Fruit fly (Drosophila melanogaster) whole organism, embryonic: ENCODE data around the gene Actn3.
A peak's percentile ranks its signal among the peaks of the same experiment; 100 is the strongest.

Experiments
- Asciz ChIP-seq: fragments of 200-800 bp; sonication (Bioruptor generic); optimal IDR thresholded peaks from 2 replicates; lab custom pipeline; 2017; ENCODE audit warnings: missing biosample characterization, mild to moderate bottlenecking, missing genetic modification characterization, missing genetic modification reagents
- BtbVII ChIP-seq: fragments of 200-800 bp; sonication (Bioruptor generic); optimal IDR thresholded peaks from 3 replicates; lab custom pipeline; 2017; ENCODE audit warnings: missing biosample characterization, mild to moderate bottlenecking, missing genetic modification characterization
- CG10209 ChIP-seq: fragments of 200-800 bp; sonication (Bioruptor generic); optimal IDR thresholded peaks from 3 replicates; lab custom pipeline; 2017; ENCODE audit warnings: missing biosample characterization, mild to moderate bottlenecking, missing genetic modification characterization, missing genetic modification reagents
- CG10543 ChIP-seq: fragments of 200-800 bp; sonication (Bioruptor generic); optimal IDR thresholded peaks from 3 replicates; lab custom pipeline; 2017; ENCODE audit warnings: missing biosample characterization, mild to moderate bottlenecking, missing genetic modification characterization, moderate library complexity
- CG11093 ChIP-seq: fragments of 200-800 bp; sonication (Bioruptor generic); IDR thresholded peaks from 3 replicates; pipeline ENCODE4 v1.3.6; 2022; ENCODE audit warnings: missing biosample characterization, missing genetic modification characterization
- CG13775 ChIP-seq: fragments of 200-800 bp; sonication (Bioruptor generic); optimal IDR thresholded peaks from 3 replicates; lab custom pipeline; 2017; ENCODE audit warnings: missing biosample characterization, mild to moderate bottlenecking, missing genetic modification characterization
- CG15073 ChIP-seq: fragments of 200-800 bp; sonication (Bioruptor generic); optimal IDR thresholded peaks from 2 replicates; lab custom pipeline; 2016; ENCODE audit warnings: missing biosample characterization, missing genetic modification characterization
- CG15514 ChIP-seq: fragments of 200-800 bp; sonication (Bioruptor generic); optimal IDR thresholded peaks from 3 replicates; lab custom pipeline; 2017; ENCODE audit warnings: missing biosample characterization, missing genetic modification characterization, mild to moderate bottlenecking, moderate library complexity, missing genetic modification reagents
- CG16813 ChIP-seq: fragments of 200-800 bp; sonication (Bioruptor generic); IDR thresholded peaks from 3 replicates; pipeline ENCODE4 v1.3.6; 2022; ENCODE audit warnings: missing biosample characterization, missing genetic modification characterization; ENCODE audit not compliant: partially characterized antibody
- CG17359 ChIP-seq: fragments of 200-800 bp; sonication (Bioruptor generic); optimal IDR thresholded peaks from 3 replicates; lab custom pipeline; 2018; ENCODE audit warnings: missing biosample characterization, mild to moderate bottlenecking, missing genetic modification characterization, moderate library complexity
- CG17612 ChIP-seq: fragments of 200-800 bp; sonication (Bioruptor generic); IDR thresholded peaks from 2 replicates; pipeline ENCODE4 v1.3.6; 2022; ENCODE audit warnings: missing biosample characterization, missing genetic modification characterization
- CG18011 ChIP-seq: fragments of 200-800 bp; sonication (Bioruptor generic); optimal IDR thresholded peaks from 2 replicates; lab custom pipeline; 2017; ENCODE audit warnings: missing biosample characterization, missing genetic modification characterization, mild to moderate bottlenecking, moderate library complexity, missing genotype
- CG31224 ChIP-seq: fragments of 200-800 bp; sonication (Bioruptor generic); IDR thresholded peaks from 2 replicates; pipeline ENCODE4 v1.3.6; 2022; ENCODE audit warnings: missing biosample characterization, missing genetic modification characterization
- CG6272 ChIP-seq: fragments of 200-800 bp; sonication (Bioruptor generic); IDR thresholded peaks from 2 replicates; pipeline ENCODE4 v1.3.6; 2022; ENCODE audit warnings: missing biosample characterization, missing genetic modification characterization
- CG6683 ChIP-seq: fragments of 200-800 bp; sonication (Bioruptor generic); optimal IDR thresholded peaks from 2 replicates; lab custom pipeline; 2017; ENCODE audit warnings: missing biosample characterization, mild to moderate bottlenecking, missing genetic modification characterization, missing genetic modification reagents
- CG6813 ChIP-seq: fragments of 200-800 bp; sonication (Bioruptor generic); optimal IDR thresholded peaks from 2 replicates; lab custom pipeline; 2017; ENCODE audit warnings: missing biosample characterization, missing genetic modification characterization, mild to moderate bottlenecking, moderate library complexity, missing genetic modification reagents
- CG7556 ChIP-seq: fragments of 200-800 bp; sonication (Bioruptor generic); optimal IDR thresholded peaks from 2 replicates; lab custom pipeline; 2017; ENCODE audit warnings: missing biosample characterization, mild to moderate bottlenecking, missing genetic modification characterization
- CG7963 ChIP-seq: fragments of 200-800 bp; sonication (Bioruptor generic); IDR thresholded peaks from 3 replicates; pipeline ENCODE4 v1.3.6; 2022; ENCODE audit warnings: missing biosample characterization, missing genetic modification characterization; ENCODE audit not compliant: partially characterized antibody
- CG9215 ChIP-seq: fragments of 200-800 bp; sonication (Bioruptor generic); IDR thresholded peaks from 2 replicates; pipeline ENCODE4 v1.3.6; 2022; ENCODE audit warnings: missing biosample characterization, missing genetic modification characterization
- CG9609 ChIP-seq: fragments of 200-800 bp; sonication (Bioruptor generic); optimal IDR thresholded peaks from 3 replicates; lab custom pipeline; 2016; ENCODE audit warnings: missing biosample characterization, missing genetic modification characterization
- CHES-1-like ChIP-seq: fragments of 200-800 bp; sonication (Bioruptor generic); optimal IDR thresholded peaks from 2 replicates; lab custom pipeline; 2016; ENCODE audit warnings: missing biosample characterization, missing genetic modification characterization
- Camta ChIP-seq: fragments of 200-800 bp; sonication (Bioruptor generic); optimal IDR thresholded peaks from 2 replicates; lab custom pipeline; 2016; ENCODE audit warnings: missing biosample characterization, missing genetic modification characterization
- Dad ChIP-seq: fragments of 200-800 bp; sonication (Bioruptor generic); optimal IDR thresholded peaks from 3 replicates; lab custom pipeline; 2016; ENCODE audit warnings: missing biosample characterization, missing genetic modification characterization
- Dbx ChIP-seq: fragments of 200-800 bp; sonication (Bioruptor generic); IDR thresholded peaks from 3 replicates; pipeline ENCODE4 v1.3.6; 2022; ENCODE audit warnings: missing biosample characterization, missing genetic modification characterization
- Fer2 ChIP-seq: fragments of 200-800 bp; sonication (Bioruptor generic); optimal IDR thresholded peaks from 2 replicates; lab custom pipeline; 2018; ENCODE audit warnings: missing biosample characterization, mild to moderate bottlenecking, missing genetic modification characterization, moderate library complexity
- H2.0 ChIP-seq: fragments of 200-800 bp; sonication (Bioruptor generic); IDR thresholded peaks from 2 replicates; pipeline ENCODE4 v1.3.6; 2022; ENCODE audit warnings: missing biosample characterization, missing genetic modification characterization
- Hand ChIP-seq: fragments of 200-800 bp; sonication (Bioruptor generic); optimal IDR thresholded peaks from 2 replicates; lab custom pipeline; 2017; ENCODE audit warnings: mild to moderate bottlenecking, missing biosample characterization, missing genetic modification reagents, missing genetic modification characterization
- HmgD ChIP-seq: fragments of 200-800 bp; sonication (Bioruptor generic); optimal IDR thresholded peaks from 3 replicates; lab custom pipeline; 2016; ENCODE audit warnings: missing biosample characterization, missing genetic modification characterization
- Mrtf ChIP-seq: fragments of 200-800 bp; sonication (Bioruptor generic); IDR thresholded peaks from 3 replicates; pipeline ENCODE4 v1.3.6; 2022; ENCODE audit warnings: missing biosample characterization, missing genetic modification characterization
- NK7.1 ChIP-seq: fragments of 200-800 bp; sonication (Bioruptor generic); optimal IDR thresholded peaks from 3 replicates; lab custom pipeline; 2016; ENCODE audit warnings: missing biosample characterization, missing genetic modification characterization
- Oaz ChIP-seq: fragments of 200-800 bp; sonication (Bioruptor generic); IDR thresholded peaks from 2 replicates; pipeline ENCODE4 v1.3.6; 2022; ENCODE audit warnings: missing biosample characterization, missing genetic modification characterization
- Rfx ChIP-seq: fragments of 200-800 bp; sonication (Bioruptor generic); IDR thresholded peaks from 2 replicates; pipeline ENCODE4 v1.3.6; 2022; ENCODE audit warnings: missing biosample characterization, missing genetic modification characterization
- Xbp1 ChIP-seq: fragments of 200-800 bp; sonication (Bioruptor generic); optimal IDR thresholded peaks from 3 replicates; lab custom pipeline; 2016; ENCODE audit warnings: missing biosample characterization, mild to moderate bottlenecking, missing genetic modification characterization
- YL-1 ChIP-seq: fragments of 200-800 bp; sonication (Bioruptor generic); optimal IDR thresholded peaks from 3 replicates; lab custom pipeline; 2017; ENCODE audit warnings: missing biosample characterization, mild to moderate bottlenecking, missing genetic modification characterization
- ash1 ChIP-seq: fragments of 200-800 bp; sonication (Bioruptor generic); optimal IDR thresholded peaks from 2 replicates; lab custom pipeline; 2018; ENCODE audit warnings: missing biosample characterization, mild to moderate bottlenecking, missing genetic modification characterization
- chm ChIP-seq: fragments of 200-800 bp; sonication (Bioruptor generic); IDR thresholded peaks from 2 replicates; pipeline ENCODE4 v1.3.6; 2022; ENCODE audit warnings: missing biosample characterization, missing genetic modification characterization
- croc ChIP-seq: fragments of 200-800 bp; sonication (Bioruptor generic); conservative IDR thresholded peaks from 3 replicates; pipeline ENCODE4 v1.3.6; 2022; ENCODE audit warnings: missing biosample characterization, missing genetic modification characterization
- cwo ChIP-seq: fragments of 200-800 bp; sonication (Bioruptor generic); optimal IDR thresholded peaks from 3 replicates; lab custom pipeline; 2017; ENCODE audit warnings: missing biosample characterization, missing genetic modification characterization, mild to moderate bottlenecking, moderate library complexity, missing genetic modification reagents
- dan ChIP-seq: fragments of 200-800 bp; sonication (Bioruptor generic); IDR thresholded peaks from 2 replicates; pipeline ENCODE4 v1.3.6; 2022; ENCODE audit warnings: missing biosample characterization, missing genetic modification characterization
- fd102C ChIP-seq: fragments of 200-800 bp; sonication (Bioruptor generic); optimal IDR thresholded peaks from 2 replicates; lab custom pipeline; 2018; ENCODE audit warnings: missing biosample characterization, mild to moderate bottlenecking, missing genetic modification characterization, moderate library complexity
- hbn ChIP-seq: fragments of 200-800 bp; sonication (Bioruptor generic); IDR thresholded peaks from 2 replicates; pipeline ENCODE4 v1.3.6; 2022; ENCODE audit warnings: missing biosample characterization, missing genetic modification characterization; ENCODE audit not compliant: partially characterized antibody
- ind ChIP-seq: fragments of 200-800 bp; sonication (Bioruptor generic); optimal IDR thresholded peaks from 3 replicates; lab custom pipeline; 2016; ENCODE audit warnings: missing biosample characterization, missing genetic modification characterization
- knrl ChIP-seq: fragments of 200-800 bp; sonication (Bioruptor generic); IDR thresholded peaks from 3 replicates; pipeline ENCODE4 v1.3.6; 2022; ENCODE audit warnings: missing biosample characterization, missing genetic modification characterization; ENCODE audit not compliant: partially characterized antibody
- lilli ChIP-seq: fragments of 200-800 bp; sonication (Bioruptor generic); optimal IDR thresholded peaks from 3 replicates; lab custom pipeline; 2016; ENCODE audit warnings: missing biosample characterization, missing genetic modification characterization
- lmd ChIP-seq: fragments of 200-800 bp; sonication (Bioruptor generic); IDR thresholded peaks from 2 replicates; pipeline ENCODE4 v1.3.6; 2022; ENCODE audit warnings: missing biosample characterization, missing genetic modification characterization
- mld ChIP-seq: fragments of 200-800 bp; sonication (Bioruptor generic); IDR thresholded peaks from 3 replicates; pipeline ENCODE4 v1.3.6; 2022; ENCODE audit warnings: missing biosample characterization, missing genetic modification characterization; ENCODE audit not compliant: partially characterized antibody
- pnt ChIP-seq: fragments of 200-800 bp; sonication (Bioruptor generic); optimal IDR thresholded peaks from 3 replicates; lab custom pipeline; 2016; ENCODE audit warnings: missing biosample characterization, missing genetic modification characterization
- row ChIP-seq: fragments of 200-800 bp; sonication (Bioruptor generic); IDR thresholded peaks from 3 replicates; pipeline ENCODE4 v1.3.6; 2022; ENCODE audit warnings: missing biosample characterization, missing genetic modification characterization
- so ChIP-seq: fragments of 200-800 bp; sonication (Bioruptor generic); IDR thresholded peaks from 3 replicates; pipeline ENCODE4 v1.3.6; 2022; ENCODE audit warnings: missing biosample characterization, missing genetic modification characterization
- tin ChIP-seq: fragments of 200-800 bp; sonication (Bioruptor generic); optimal IDR thresholded peaks from 3 replicates; lab custom pipeline; 2016; ENCODE audit warnings: missing biosample characterization, missing genetic modification characterization
- toy ChIP-seq: fragments of 200-800 bp; sonication (Bioruptor generic); IDR thresholded peaks from 2 replicates; pipeline ENCODE4 v1.3.6; 2022; ENCODE audit warnings: missing biosample characterization, missing genetic modification characterization

Actn3 gene

DNA sequence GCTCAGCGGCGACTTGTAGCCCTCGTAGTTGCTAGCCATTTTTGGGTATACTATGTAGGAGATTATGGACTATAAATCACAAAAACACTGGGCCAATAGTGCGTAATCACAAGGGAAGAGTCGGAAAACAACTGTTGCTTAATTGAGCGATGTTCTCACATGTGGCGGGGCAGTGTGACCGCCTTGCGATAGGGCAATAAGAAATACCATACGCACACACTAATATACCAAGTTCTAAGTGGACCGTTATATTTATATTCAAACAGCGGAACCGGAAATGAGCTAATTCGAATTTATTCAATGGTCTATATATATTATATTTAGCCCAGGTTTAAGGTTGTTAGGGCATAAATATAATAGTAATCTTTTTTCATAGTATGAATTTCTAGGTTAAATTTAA lies 43.4 kb upstream of the Actn3 start, which contains the start of gene Adsl (continued):
- TF ChIP-seq CG31224 (GFP tag; lab: Robert Waterston, UW) = no peak
- no peak for TF ChIP-seq Mrtf
- peak; percentile 74 for TF ChIP-seq YL-1 (GFP tag; lab: Kevin White, UChicago)
- TF ChIP-seq CHES-1-like (GFP tag; lab: Kevin White, UChicago) = no peak
- no peak for TF ChIP-seq CG15073 (GFP tag; lab: Kevin White, UChicago)
- peak; percentile 5 for TF ChIP-seq CG9609 (GFP tag; lab: Kevin White, UChicago)
- peak; percentile 5 for TF ChIP-seq ash1 (GFP tag; lab: Kevin White, UChicago)
- TF ChIP-seq CG17359 (tag; lab: Kevin White, UChicago) = no peak
- peak; percentile 85 for TF ChIP-seq CG6813 (GFP tag; lab: Kevin White, UChicago)
- no peak for TF ChIP-seq CG10543
- peak; percentile 24 for TF ChIP-seq tin (GFP tag; lab: Kevin White, UChicago)
- TF ChIP-seq pnt (GFP tag; lab: Kevin White, UChicago) = no peak
- TF ChIP-seq CG10209 (GFP tag; lab: Kevin White, UChicago) = peak; percentile 68
- no peak for TF ChIP-seq lmd (GFP tag; lab: Robert Waterston, UW)
- no peak; the same call in none of the 2 replicates for TF ChIP-seq Rfx (GFP tag; lab: Robert Waterston, UW)
- TF ChIP-seq Xbp1 (GFP tag; lab: Kevin White, UChicago) = peak; percentile 57
- TF ChIP-seq CG11093 = no peak
- TF ChIP-seq Fer2 (tag; lab: Kevin White, UChicago) = peak; percentile 56
- TF ChIP-seq CG16813 (GFP tag; lab: Robert Waterston, UW) = no peak
- no peak for TF ChIP-seq H2.0 (GFP tag; lab: Robert Waterston, UW)
- 0 out of 2 replicates have a peak, but pooled peaks have one; percentile 14 for TF ChIP-seq hbn (GFP tag; lab: Robert Waterston, UW)
- TF ChIP-seq croc = 0 out of 3 replicates have a peak, but pooled peaks have one; percentile 20
- 0 out of 3 replicates have a peak, but pooled peaks have one; percentile 32 for TF ChIP-seq so (GFP tag; lab: Robert Waterston, UW)
- TF ChIP-seq mld (GFP tag; lab: Robert Waterston, UW) = no peak
- TF ChIP-seq CG9215 = no peak
- TF ChIP-seq chm (GFP tag; lab: Robert Waterston, UW) = no peak
- peak; percentile 96 for TF ChIP-seq CG15514 (GFP tag; lab: Kevin White, UChicago)
- TF ChIP-seq cwo (GFP tag; lab: Kevin White, UChicago) = peak; percentile 37
- TF ChIP-seq CG13775 (GFP tag; lab: Kevin White, UChicago) = peak; percentile 81
- no peak for TF ChIP-seq ind (GFP tag; lab: Kevin White, UChicago)
- TF ChIP-seq fd102C (GFP tag; lab: Kevin White, UChicago) = peak; percentile 60
- TF ChIP-seq BtbVII (GFP tag; lab: Kevin White, UChicago) = peak; percentile 76
- TF ChIP-seq knrl (GFP tag; lab: Robert Waterston, UW) = peak; percentile 29; the same call in 1 of the 3 replicates
- no peak for TF ChIP-seq CG7963 (GFP tag; lab: Robert Waterston, UW)
- peak; percentile 82 for TF ChIP-seq Asciz (GFP tag; lab: Kevin White, UChicago)
- TF ChIP-seq NK7.1 = no peak
- no peak for TF ChIP-seq Hand
- no peak for TF ChIP-seq CG17612 (GFP tag; lab: Robert Waterston, UW)
- peak; percentile 35; the same call in 1 of the 3 replicates for TF ChIP-seq Dbx (GFP tag; lab: Robert Waterston, UW)
- TF ChIP-seq Oaz = no peak
- TF ChIP-seq CG18011 = no peak
- peak; percentile 41 for TF ChIP-seq Camta (GFP tag; lab: Kevin White, UChicago)
- TF ChIP-seq Dad (GFP tag; lab: Kevin White, UChicago) = peak; percentile 33
- TF ChIP-seq toy = 0 out of 2 replicates have a peak, but pooled peaks have one; percentile 16
- no peak for TF ChIP-seq CG6683
- no peak for TF ChIP-seq dan
- TF ChIP-seq row (GFP tag; lab: Robert Waterston, UW) = no peak
- TF ChIP-seq lilli (GFP tag; lab: Kevin White, UChicago) = no peak
- no peak for TF ChIP-seq HmgD (GFP tag; lab: Kevin White, UChicago)
- no peak for TF ChIP-seq CG6272 (GFP tag; lab: Robert Waterston, UW)
- TF ChIP-seq CG7556 (GFP tag; lab: Kevin White, UChicago) = no peak
